Worm (Caenorhabditis elegans): Measurements from ENCODE around the gene clec-76.

DNA sequence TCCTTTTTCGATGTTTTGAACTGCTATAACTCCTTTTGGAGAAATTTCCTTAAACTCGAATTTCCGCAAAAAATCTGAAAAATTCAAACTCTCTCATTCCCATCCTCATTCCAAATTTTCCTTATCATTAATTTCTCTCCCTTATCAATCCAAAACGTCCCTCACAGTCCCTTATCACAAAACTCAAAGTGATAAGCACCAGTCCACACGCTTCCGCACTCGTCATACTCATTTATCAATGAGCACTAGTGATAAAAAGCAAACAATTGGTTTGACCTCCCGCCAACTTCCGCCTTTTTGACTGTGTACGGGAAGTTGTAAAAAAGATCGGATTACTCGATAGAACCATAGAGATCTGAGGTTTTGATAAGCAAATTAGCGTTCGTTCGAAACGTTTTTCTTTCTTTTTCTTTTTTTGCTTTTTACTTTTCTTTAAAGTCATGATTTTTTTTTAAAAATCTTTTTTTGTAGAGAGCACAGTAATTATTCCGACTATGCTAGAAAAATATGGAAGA is 23.6 kb downstream of the clec-76 start, which contains the start of gene clec-78:
- TF ChIP-seq lin-11 (tag; optimal IDR thresholded peaks at IDR 0.05) (no peak), nhr-25 (tag; optimal IDR thresholded peaks at IDR 0.05) (no peak), unc-39 (tag; optimal IDR thresholded peaks at IDR 0.05) (no peak), elt-3 (tag; optimal IDR thresholded peaks at IDR 0.05) (no peak), unc-55 (GFP tag; optimal IDR thresholded peaks at IDR 0.05) (no peak)
